Worm (Caenorhabditis elegans) whole organism, L4 larva: ENCODE results near the gene F18A1.1.

Experiments
- lin-38 ChIP-seq: fragments of 200-800 bp; sonication (Bioruptor generic); IDR thresholded peaks from 2 replicates; pipeline ENCODE4 v1.3.6; 2022; ENCODE audit warnings: missing genetic modification reagents, missing genetic modification characterization, missing compliant biosample characterization
- nhr-42 ChIP-seq: fragments of 200-800 bp; sonication (Bioruptor generic); IDR thresholded peaks from 2 replicates; pipeline ENCODE4 v1.3.6; 2022; ENCODE audit warnings: missing genetic modification characterization, missing compliant biosample characterization
- nhr-48 ChIP-seq: sonication (generic microtip); optimal IDR thresholded peaks from 2 replicates; lab custom pipeline; 2016; ENCODE audit warnings: mild to moderate bottlenecking, missing genetic modification characterization, missing compliant biosample characterization
- snpc-4 ChIP-seq: fragments of 150-350 bp; optimal IDR thresholded peaks from 2 replicates; lab custom pipeline; 2014; ENCODE audit warnings: missing biosample characterization, missing genetic modification characterization

DNA sequence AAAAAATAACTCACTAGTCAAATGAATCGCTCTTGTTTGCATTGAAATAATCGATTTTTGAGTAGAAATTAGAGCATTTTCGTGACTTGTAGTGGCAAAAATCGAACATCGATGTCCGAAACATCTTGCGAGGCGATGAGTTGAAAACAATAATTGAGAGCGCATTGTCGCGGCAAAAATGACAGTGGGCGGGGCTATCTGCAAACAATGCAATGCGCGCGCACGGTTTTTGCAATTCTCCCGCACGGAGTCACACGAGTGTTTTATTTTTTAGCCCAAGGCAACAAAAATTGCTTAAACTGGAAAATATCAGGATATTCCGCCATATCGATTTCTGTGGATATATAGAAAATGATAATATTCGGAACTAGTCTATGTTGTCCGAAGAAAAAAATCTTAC lies 23.9 kb downstream of the F18A1.1 start, which contains the start of gene B0495.9:
- TF ChIP-seq nhr-42 (no peak), snpc-4 (no peak), lin-38 (peak; percentile 68), nhr-48 (no peak)
